Worm (Caenorhabditis elegans) whole organism, late embryonic: ENCODE results near the gene tmc-2.

Source experiments
- ama-1 ChIP-seq: fragments of 150-350 bp; optimal IDR thresholded peaks from 2 replicates; lab custom pipeline; 2014
- elt-4 ChIP-seq: sonication (generic microtip); optimal IDR thresholded peaks from 2 replicates; lab custom pipeline; 2016; ENCODE audit warnings: missing genetic modification characterization, missing compliant biosample characterization
- pha-4 ChIP-seq: fragments of 150-350 bp; optimal IDR thresholded peaks from 2 replicates; lab custom pipeline; 2018; ENCODE audit warnings: missing biosample characterization, missing genetic modification reagents, missing genetic modification characterization

- TF ChIP-seq pha-4 (tag; lab: Kevin White, UChicago), result no peak
- no peak for TF ChIP-seq ama-1 (lab: Kevin White, UChicago)
- TF ChIP-seq elt-4, result no peak
Observed at ce11 chrX:9296591-9296990, 6.9 kb upstream of the tmc-2 start, which contains the start of gene gly-13.
